Worm (Caenorhabditis elegans) whole organism, L4 larva: Measurements from ENCODE around the gene Y69H2.17.

Source experiments
- arid-1 ChIP-seq: fragments of 200-800 bp; sonication (Bioruptor generic); conservative IDR thresholded peaks from 2 replicates; pipeline ENCODE4 v1.3.6; 2022; ENCODE audit warnings: missing genetic modification reagents, missing genetic modification characterization, missing compliant biosample characterization
- lin-38 ChIP-seq: fragments of 200-800 bp; sonication (Bioruptor generic); IDR thresholded peaks from 2 replicates; pipeline ENCODE4 v1.3.6; 2022; ENCODE audit warnings: missing genetic modification reagents, missing genetic modification characterization, missing compliant biosample characterization

DNA sequence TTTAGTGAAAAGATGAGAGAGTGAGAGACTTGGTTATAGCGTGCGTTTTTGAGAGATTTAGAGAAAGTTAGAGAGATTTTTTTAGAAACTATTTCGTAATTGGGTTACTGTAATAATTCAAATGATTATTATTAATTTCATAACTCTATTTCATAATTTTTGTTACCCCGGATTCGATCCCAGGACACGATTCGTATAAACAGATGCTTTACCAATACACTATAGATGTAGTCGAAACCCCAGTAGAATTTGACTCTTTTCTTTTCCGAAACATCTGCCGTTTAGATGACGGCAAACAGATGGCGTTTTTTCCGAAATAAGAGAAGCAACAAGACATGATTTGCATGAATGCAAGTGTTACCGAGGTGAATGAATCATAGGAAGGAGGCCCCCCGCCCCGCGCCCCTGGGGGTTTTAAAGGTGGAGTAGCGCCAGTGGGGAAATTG, 25.3 kb downstream of the Y69H2.17 start:
- TF ChIP-seq lin-38 (no peak), arid-1 (GFP tag; lab: Robert Waterston, UW) (no peak)
